Fruit fly (Drosophila melanogaster) whole organism, embryonic: ENCODE data around the gene fit.

Experiments
- Bgb ChIP-seq: fragments of 200-800 bp; sonication (Bioruptor generic); IDR thresholded peaks from 2 replicates; pipeline ENCODE4 v1.3.6; 2022; ENCODE audit warnings: missing biosample characterization, missing genetic modification characterization; ENCODE audit not compliant: partially characterized antibody
- CG12391 ChIP-seq: fragments of 200-800 bp; sonication (Bioruptor generic); optimal IDR thresholded peaks from 3 replicates; lab custom pipeline; 2018; ENCODE audit warnings: missing biosample characterization, mild to moderate bottlenecking, missing genetic modification characterization, moderate library complexity
- CG4360 ChIP-seq: fragments of 200-800 bp; sonication (Bioruptor generic); IDR thresholded peaks from 2 replicates; pipeline ENCODE4 v1.3.6; 2022; ENCODE audit warnings: missing biosample characterization, missing genetic modification characterization
- CG7271 ChIP-seq: fragments of 200-800 bp; sonication (Bioruptor generic); optimal IDR thresholded peaks from 2 replicates; lab custom pipeline; 2018; ENCODE audit warnings: missing biosample characterization, mild to moderate bottlenecking, missing genetic modification characterization, moderate library complexity
- HLHmδ ChIP-seq: fragments of 200-800 bp; sonication (Bioruptor generic); optimal IDR thresholded peaks from 2 replicates; lab custom pipeline; 2018; ENCODE audit warnings: missing biosample characterization, mild to moderate bottlenecking, missing genetic modification characterization, moderate library complexity
- her ChIP-seq: fragments of 200-800 bp; sonication (Bioruptor generic); optimal IDR thresholded peaks from 2 replicates; lab custom pipeline; 2016; ENCODE audit warnings: missing biosample characterization, missing genetic modification characterization
- ssp ChIP-seq: fragments of 200-800 bp; sonication (Bioruptor generic); IDR thresholded peaks from 2 replicates; pipeline ENCODE4 v1.3.6; 2022; ENCODE audit warnings: missing biosample characterization, missing genetic modification characterization

DNA sequence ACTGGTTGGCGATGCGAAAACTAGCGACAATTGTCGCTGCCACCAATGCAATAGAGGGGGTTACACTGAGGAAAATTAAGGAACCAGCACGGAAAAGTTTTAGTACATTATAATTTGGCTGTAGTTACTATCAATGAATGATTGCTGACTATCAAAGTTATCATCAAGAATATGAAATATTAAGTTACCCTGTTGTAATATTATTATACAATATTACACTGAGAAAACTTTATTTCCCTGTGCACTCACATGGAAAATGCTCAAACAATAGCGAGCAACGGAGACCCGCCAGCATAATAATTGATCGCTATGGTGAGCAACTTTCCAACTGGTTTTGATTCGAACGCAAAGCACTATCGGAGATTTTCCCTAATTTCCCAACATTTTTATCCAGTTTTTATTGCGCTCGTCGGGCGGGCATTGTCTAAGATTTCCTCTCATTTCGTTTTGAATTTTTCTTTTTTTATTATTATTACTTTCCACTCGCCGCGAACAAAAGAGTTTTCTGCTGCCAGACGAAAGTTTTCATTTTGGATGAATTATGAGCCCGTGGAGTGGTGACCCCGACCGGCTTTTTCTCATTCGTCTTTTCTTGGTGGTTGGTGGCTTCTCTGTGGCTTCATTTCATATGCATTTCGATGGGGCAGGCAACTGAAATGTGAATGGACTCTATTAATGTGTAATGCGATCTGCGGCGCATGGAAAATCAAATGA is 22.0 kb downstream of the fit start:
- peak; percentile 41 for TF ChIP-seq her (GFP tag; lab: Kevin White, UChicago)
- no peak for TF ChIP-seq CG7271 (tag; lab: Kevin White, UChicago)
- peak; percentile 51; the same call in 1 of the 2 replicates for TF ChIP-seq ssp (GFP tag; lab: Robert Waterston, UW)
- no peak; the same call in 1 of the 2 replicates for TF ChIP-seq CG4360 (GFP tag; lab: Robert Waterston, UW)
- peak; percentile 91 for TF ChIP-seq CG12391 (tag; lab: Kevin White, UChicago)
- no peak for TF ChIP-seq Bgb (GFP tag; lab: Robert Waterston, UW)
- TF ChIP-seq HLHmδ: no peak
